Fruit fly (Drosophila melanogaster) whole organism, adult: ENCODE measurements around the gene cpx.

Experiments used
- CG11617 ChIP-seq: fragments of 200-800 bp; sonication (Bioruptor generic); optimal IDR thresholded peaks from 2 replicates; lab custom pipeline; 2017; ENCODE audit warnings: mild to moderate bottlenecking, missing biosample characterization, missing genetic modification reagents, missing genetic modification characterization
- CG12768 ChIP-seq: fragments of 200-800 bp; sonication (Bioruptor generic); optimal IDR thresholded peaks from 2 replicates; lab custom pipeline; 2017; ENCODE audit warnings: missing biosample characterization, missing genetic modification characterization, mild to moderate bottlenecking, moderate library complexity, missing genetic modification reagents
- CG1620 ChIP-seq: fragments of 200-800 bp; sonication (Bioruptor generic); optimal IDR thresholded peaks from 2 replicates; lab custom pipeline; 2016; ENCODE audit warnings: missing biosample characterization, missing genetic modification characterization
- CG7045 ChIP-seq: fragments of 200-800 bp; sonication (Bioruptor generic); optimal IDR thresholded peaks from 2 replicates; lab custom pipeline; 2017; ENCODE audit warnings: missing biosample characterization, mild to moderate bottlenecking, missing genetic modification characterization
- Clk ChIP-seq: fragments of 200-800 bp; sonication (Bioruptor generic); optimal IDR thresholded peaks from 2 replicates; lab custom pipeline; 2017; ENCODE audit warnings: missing biosample characterization, missing genetic modification characterization
- Crg-1 ChIP-seq: fragments of 200-800 bp; sonication (Bioruptor generic); optimal IDR thresholded peaks from 2 replicates; lab custom pipeline; 2016; ENCODE audit warnings: missing biosample characterization, missing genetic modification characterization
- Hr96 ChIP-seq: fragments of 200-800 bp; sonication (Bioruptor generic); optimal IDR thresholded peaks from 2 replicates; lab custom pipeline; 2016; ENCODE audit warnings: missing biosample characterization, missing genetic modification characterization
- Mnt ChIP-seq: fragments of 200-800 bp; sonication (Bioruptor generic); optimal IDR thresholded peaks from 2 replicates; lab custom pipeline; 2016; ENCODE audit warnings: missing biosample characterization, mild to moderate bottlenecking, missing genetic modification characterization
- bab1 ChIP-seq: fragments of 200-800 bp; sonication (Bioruptor generic); optimal IDR thresholded peaks from 3 replicates; lab custom pipeline; 2019; ENCODE audit warnings: missing biosample characterization, mild to moderate bottlenecking, missing genetic modification characterization, moderate library complexity
- cic ChIP-seq: fragments of 200-800 bp; sonication (Bioruptor generic); optimal IDR thresholded peaks from 2 replicates; lab custom pipeline; 2017; ENCODE audit warnings: missing biosample characterization, mild to moderate bottlenecking, missing genetic modification characterization, moderate library complexity
- kay ChIP-seq: fragments of 200-800 bp; sonication (Bioruptor generic); peaks from one replicate; lab custom pipeline; 2016; ENCODE audit warnings: missing biosample characterization, missing genetic modification characterization, borderline replicate concordance
- pad ChIP-seq: fragments of 200-800 bp; sonication (Bioruptor generic); optimal IDR thresholded peaks from 3 replicates; lab custom pipeline; 2017; ENCODE audit warnings: missing biosample characterization, missing genetic modification characterization, mild to moderate bottlenecking, moderate library complexity, missing genetic modification reagents

DNA sequence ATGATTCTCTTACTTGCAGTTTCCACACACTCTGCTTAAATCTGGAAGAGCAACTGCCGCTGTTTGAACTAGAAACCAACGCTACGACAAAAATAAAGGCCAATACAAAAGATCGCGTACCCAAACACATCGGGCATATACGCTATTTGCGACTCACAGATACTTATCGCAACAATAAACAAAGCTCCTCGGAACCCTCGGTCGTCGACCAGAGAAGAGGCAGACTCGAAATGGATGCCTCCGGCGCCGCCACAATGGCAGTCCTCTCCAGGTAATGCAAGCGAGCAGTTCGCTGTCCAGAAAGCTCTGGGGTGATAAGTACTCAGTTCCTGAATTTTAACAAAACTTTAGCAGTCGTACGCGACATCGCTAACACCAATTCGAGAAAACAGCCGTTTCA lies 43.5 kb upstream of the cpx start:
- TF ChIP-seq CG12768 (GFP tag; lab: Kevin White, UChicago) (peak; percentile 56), pad (GFP tag; lab: Kevin White, UChicago) (no peak), CG1620 (GFP tag; lab: Kevin White, UChicago) (no peak), kay (GFP tag; lab: Kevin White, UChicago) (no peak), CG7045 (GFP tag; lab: Kevin White, UChicago) (peak; percentile 10), cic (GFP tag; lab: Kevin White, UChicago) (peak; percentile 58), bab1 (no peak), Mnt (GFP tag; lab: Kevin White, UChicago) (peak; percentile 18), Hr96 (no peak), Clk (GFP tag; lab: Kevin White, UChicago) (no peak), CG11617 (no peak), Crg-1 (GFP tag; lab: Kevin White, UChicago) (no peak)
